Fruit fly (Drosophila melanogaster): ENCODE data around the gene S.
A peak's percentile ranks its signal among the peaks of the same experiment; 100 is the strongest.

DNA sequence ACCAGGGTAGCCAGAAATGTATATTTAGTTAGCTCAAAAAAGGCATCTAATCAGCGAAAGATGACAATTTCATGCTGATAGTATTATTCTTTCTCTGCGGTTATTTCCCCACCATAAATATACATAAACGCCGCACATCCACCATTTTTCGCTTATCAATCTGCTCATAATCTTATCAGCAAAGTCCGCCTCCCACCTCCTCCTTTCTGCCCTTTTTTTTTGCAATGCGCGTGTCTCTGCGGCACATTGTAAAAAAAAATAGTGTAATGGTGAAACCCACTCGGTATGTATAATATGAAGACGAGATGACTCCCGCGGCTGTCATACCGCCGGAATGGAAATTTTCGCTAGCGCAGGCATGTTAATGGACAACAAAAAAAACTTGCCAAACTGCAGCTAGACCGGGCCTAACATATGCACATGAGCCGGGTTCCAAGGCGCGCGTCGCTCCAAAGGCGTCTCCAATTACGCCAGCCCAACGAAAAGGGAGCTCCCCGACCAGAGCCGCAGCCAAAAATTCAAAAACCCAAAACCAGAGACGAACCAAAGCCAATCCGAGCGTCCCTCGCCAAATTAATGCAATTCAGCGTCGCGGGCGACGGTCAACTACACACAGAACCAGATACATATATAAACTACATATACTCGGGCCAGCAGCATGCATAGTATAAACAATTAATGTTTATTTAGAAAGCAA is 42.7 kb upstream of the S start:
- TF ChIP-seq usp (GFP tag; optimal IDR thresholded peaks at IDR 0.05), result no peak
- TF ChIP-seq N (GFP tag; optimal IDR thresholded peaks at IDR 0.05), result no peak
- TF ChIP-seq ey (GFP tag; optimal IDR thresholded peaks at IDR 0.05), result no peak
- TF ChIP-seq br (GFP tag; optimal IDR thresholded peaks at IDR 0.05), result no peak
- TF ChIP-seq Rel (GFP tag; optimal IDR thresholded peaks at IDR 0.05), result no peak
- TF ChIP-seq Rel (tag; optimal IDR thresholded peaks at IDR 0.05), result peak; percentile 73
- no peak for TF ChIP-seq brk (GFP tag; optimal IDR thresholded peaks at IDR 0.05)
- TF ChIP-seq pan (optimal IDR thresholded peaks at IDR 0.05), result no peak
- no peak for TF ChIP-seq Abd-B (GFP tag; optimal IDR thresholded peaks at IDR 0.05)
- peak; percentile 81 for TF ChIP-seq h (GFP tag; optimal IDR thresholded peaks at IDR 0.05)
- TF ChIP-seq dmrt93B (GFP tag; optimal IDR thresholded peaks at IDR 0.05), result no peak
- no peak for TF ChIP-seq sage (GFP tag; optimal IDR thresholded peaks at IDR 0.05)
- TF ChIP-seq Hr78 (GFP tag; optimal IDR thresholded peaks at IDR 0.05), result no peak
- TF ChIP-seq lola (GFP tag; optimal IDR thresholded peaks at IDR 0.05), result no peak

All from whole organism, wandering third instar larva.